Worm (Caenorhabditis elegans): ENCODE measurements around the gene F21D12.2.

DNA sequence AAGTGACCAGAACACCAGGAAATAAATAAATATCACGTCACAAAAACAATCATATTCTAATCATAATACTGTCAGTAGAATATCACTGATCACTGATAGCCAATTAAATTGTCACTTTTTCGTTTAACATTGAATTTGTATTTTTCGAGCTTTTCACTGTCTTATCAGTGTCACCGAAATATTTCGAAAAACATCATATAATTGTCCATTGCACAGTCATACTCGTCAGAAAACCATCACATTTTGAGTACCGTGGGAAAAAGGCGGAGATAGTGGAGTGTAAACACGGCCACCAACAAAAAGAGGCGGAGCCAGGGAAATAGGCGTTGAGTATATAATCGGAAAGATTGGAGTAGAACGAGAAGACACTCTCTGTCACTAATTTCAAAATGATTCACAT lies 40.3 kb upstream of the F21D12.2 start:
- TF ChIP-seq ceh-9 (tag; optimal IDR thresholded peaks at IDR 0.05) (no peak), fkh-2 (tag; optimal IDR thresholded peaks at IDR 0.05) (no peak), nhr-76 (tag; optimal IDR thresholded peaks at IDR 0.05) (no peak), zag-1 (tag; optimal IDR thresholded peaks at IDR 0.05) (no peak), ceh-82 (tag; optimal IDR thresholded peaks at IDR 0.05) (no peak), nhr-67 (tag; optimal IDR thresholded peaks at IDR 0.05) (no peak), ceh-28 (tag; optimal IDR thresholded peaks at IDR 0.05) (no peak), ztf-4 (tag; optimal IDR thresholded peaks at IDR 0.05) (no peak)

All from whole organism, L3 larva.